Fruit fly (Drosophila melanogaster) whole organism, prepupa: Measurements from ENCODE around the gene kis.

Experiments
- CG11902 ChIP-seq: fragments of 200-800 bp; sonication (Bioruptor generic); optimal IDR thresholded peaks from 3 replicates; lab custom pipeline; 2016; ENCODE audit warnings: missing biosample characterization, missing genetic modification characterization
- CG15336 ChIP-seq: fragments of 200-800 bp; sonication (Bioruptor generic); IDR thresholded peaks from 2 replicates; pipeline ENCODE4 v1.3.6; 2022; ENCODE audit warnings: missing biosample characterization, missing genetic modification characterization
- CG1621 ChIP-seq: fragments of 200-800 bp; sonication (Bioruptor generic); optimal IDR thresholded peaks from 3 replicates; lab custom pipeline; 2018; ENCODE audit warnings: missing biosample characterization, mild to moderate bottlenecking, missing genetic modification characterization
- CG16779 ChIP-seq: fragments of 200-800 bp; sonication (Bioruptor generic); optimal IDR thresholded peaks from 3 replicates; lab custom pipeline; 2017; ENCODE audit warnings: missing biosample characterization, mild to moderate bottlenecking, missing genetic modification characterization
- CG3032 ChIP-seq: fragments of 200-800 bp; optimal IDR thresholded peaks from 2 replicates; lab custom pipeline; 2019; ENCODE audit warnings: missing biosample characterization, mild to moderate bottlenecking, missing genetic modification characterization, moderate library complexity
- CG31627 ChIP-seq: fragments of 200-800 bp; sonication (Bioruptor generic); optimal IDR thresholded peaks from 3 replicates; lab custom pipeline; 2016; ENCODE audit warnings: missing biosample characterization, missing genetic modification characterization
- CG34406 ChIP-seq: fragments of 200-800 bp; sonication (Bioruptor generic); optimal IDR thresholded peaks from 3 replicates; lab custom pipeline; 2016; ENCODE audit warnings: missing biosample characterization, missing genetic modification characterization
- CG3919 ChIP-seq: fragments of 200-800 bp; sonication (Bioruptor generic); optimal IDR thresholded peaks from 3 replicates; lab custom pipeline; 2016; ENCODE audit warnings: missing biosample characterization, missing genetic modification characterization
- CG4318 ChIP-seq: fragments of 200-800 bp; sonication (Bioruptor generic); optimal IDR thresholded peaks from 3 replicates; lab custom pipeline; 2017; ENCODE audit warnings: missing biosample characterization, mild to moderate bottlenecking, missing genetic modification characterization
- CG6163 ChIP-seq: fragments of 200-800 bp; sonication (Bioruptor generic); IDR thresholded peaks from 3 replicates; pipeline ENCODE4 v1.3.6; 2022; ENCODE audit warnings: missing biosample characterization, missing genetic modification characterization
- CG6276 ChIP-seq: fragments of 200-800 bp; sonication (Bioruptor generic); optimal IDR thresholded peaks from 2 replicates; lab custom pipeline; 2017; ENCODE audit warnings: missing biosample characterization, mild to moderate bottlenecking, missing genetic modification characterization
- CG6792 ChIP-seq: fragments of 200-800 bp; sonication (Bioruptor generic); optimal IDR thresholded peaks from 3 replicates; lab custom pipeline; 2016; ENCODE audit warnings: missing biosample characterization, missing genetic modification characterization
- CG6808 ChIP-seq: fragments of 200-800 bp; sonication (Bioruptor generic); optimal IDR thresholded peaks from 3 replicates; lab custom pipeline; 2017; ENCODE audit warnings: missing biosample characterization, missing genetic modification characterization, mild to moderate bottlenecking, moderate library complexity, missing genetic modification reagents
- CG7368 ChIP-seq: fragments of 200-800 bp; sonication (Bioruptor generic); optimal IDR thresholded peaks from 3 replicates; lab custom pipeline; 2016; ENCODE audit warnings: missing biosample characterization, missing genetic modification characterization
- CG8632 ChIP-seq: fragments of 200-800 bp; sonication (Bioruptor generic); optimal IDR thresholded peaks from 3 replicates; lab custom pipeline; 2016; ENCODE audit warnings: missing biosample characterization, missing genetic modification characterization
- Eip75B ChIP-seq: fragments of 200-800 bp; sonication (Bioruptor generic); optimal IDR thresholded peaks from 3 replicates; lab custom pipeline; 2016; ENCODE audit warnings: missing biosample characterization, missing genetic modification characterization
- Eip78C ChIP-seq: fragments of 200-800 bp; sonication (Bioruptor generic); peaks from one replicate; lab custom pipeline; 2016; ENCODE audit warnings: missing biosample characterization, missing genetic modification characterization
- Ets21C ChIP-seq: fragments of 200-800 bp; sonication (Bioruptor generic); optimal IDR thresholded peaks from 3 replicates; lab custom pipeline; 2016; ENCODE audit warnings: missing biosample characterization, missing genetic modification characterization
- Hr38 ChIP-seq: sonication (Bioruptor generic); optimal IDR thresholded peaks from 2 replicates; lab custom pipeline; 2016; ENCODE audit warnings: missing biosample characterization, missing genetic modification characterization
- Hr39 ChIP-seq: fragments of 200-800 bp; sonication (Bioruptor generic); optimal IDR thresholded peaks from 2 replicates; lab custom pipeline; 2016; ENCODE audit warnings: missing biosample characterization, missing genetic modification characterization
- Lpt ChIP-seq: fragments of 200-800 bp; sonication (Bioruptor generic); optimal IDR thresholded peaks from 3 replicates; lab custom pipeline; 2016; ENCODE audit warnings: missing biosample characterization, missing genetic modification characterization
- Met ChIP-seq: fragments of 200-800 bp; sonication (Bioruptor generic); optimal IDR thresholded peaks from 3 replicates; lab custom pipeline; 2016; ENCODE audit warnings: missing biosample characterization, missing genetic modification characterization
- OdsH ChIP-seq: fragments of 200-800 bp; sonication (Bioruptor generic); optimal IDR thresholded peaks from 3 replicates; lab custom pipeline; 2016; ENCODE audit warnings: missing biosample characterization, missing genetic modification characterization
- Smox ChIP-seq: fragments of 200-800 bp; sonication (Bioruptor generic); optimal IDR thresholded peaks from 3 replicates; lab custom pipeline; 2016; ENCODE audit warnings: missing biosample characterization, missing genetic modification characterization
- Sox102F ChIP-seq: fragments of 200-800 bp; sonication (Bioruptor generic); optimal IDR thresholded peaks from 2 replicates; lab custom pipeline; 2016; ENCODE audit warnings: missing biosample characterization, mild to moderate bottlenecking, missing genetic modification characterization
- Sox14 ChIP-seq: fragments of 200-800 bp; sonication (Bioruptor generic); optimal IDR thresholded peaks from 3 replicates; lab custom pipeline; 2016; ENCODE audit warnings: missing biosample characterization, missing genetic modification characterization
- Sox15 ChIP-seq: fragments of 200-800 bp; sonication (Bioruptor generic); optimal IDR thresholded peaks from 3 replicates; lab custom pipeline; 2016; ENCODE audit warnings: missing biosample characterization, missing genetic modification characterization
- acj6 ChIP-seq: fragments of 200-800 bp; sonication (Bioruptor generic); optimal IDR thresholded peaks from 3 replicates; lab custom pipeline; 2016; ENCODE audit warnings: missing biosample characterization, missing genetic modification characterization
- cyc ChIP-seq: fragments of 200-800 bp; sonication (Bioruptor generic); optimal IDR thresholded peaks from 3 replicates; lab custom pipeline; 2016; ENCODE audit warnings: missing biosample characterization, missing genetic modification characterization
- dsx ChIP-seq: fragments of 200-800 bp; optimal IDR thresholded peaks from 3 replicates; lab custom pipeline; 2019; ENCODE audit warnings: missing biosample characterization, mild to moderate bottlenecking, missing genetic modification characterization, moderate library complexity; ENCODE audit not compliant: poor library complexity, severe bottlenecking
- eg ChIP-seq: fragments of 200-800 bp; sonication (Bioruptor generic); IDR thresholded peaks from 3 replicates; pipeline ENCODE4 v1.3.6; 2022; ENCODE audit warnings: missing biosample characterization, missing genetic modification characterization
- esn ChIP-seq: fragments of 200-800 bp; sonication (Bioruptor generic); optimal IDR thresholded peaks from 2 replicates; lab custom pipeline; 2016; ENCODE audit warnings: missing biosample characterization, mild to moderate bottlenecking, missing genetic modification characterization, moderate library complexity
- fd59A ChIP-seq: fragments of 200-800 bp; sonication (Bioruptor generic); optimal IDR thresholded peaks from 2 replicates; lab custom pipeline; 2017; ENCODE audit warnings: missing biosample characterization, mild to moderate bottlenecking, missing genetic modification characterization, missing genetic modification reagents
- lz ChIP-seq: fragments of 200-800 bp; sonication (Bioruptor generic); optimal IDR thresholded peaks from 3 replicates; lab custom pipeline; 2016; ENCODE audit warnings: missing biosample characterization, missing genetic modification characterization
- net ChIP-seq: fragments of 200-800 bp; sonication (Bioruptor generic); optimal IDR thresholded peaks from 3 replicates; lab custom pipeline; 2016; ENCODE audit warnings: missing biosample characterization, missing genetic modification characterization
- pdm3 ChIP-seq: fragments of 200-800 bp; sonication (Bioruptor generic); optimal IDR thresholded peaks from 3 replicates; lab custom pipeline; 2016; ENCODE audit warnings: missing biosample characterization, missing genetic modification characterization
- salr ChIP-seq, 2 experiments: fragments of 200-800 bp; sonication (Bioruptor generic); optimal IDR thresholded peaks; 3 replicates each; lab custom pipeline; 2016 to 2018; ENCODE audit warnings: missing biosample characterization in 2 of 2, missing genetic modification characterization in 2 of 2, mild to moderate bottlenecking in 1 of 2
- spab ChIP-seq: fragments of 200-800 bp; sonication (Bioruptor generic); optimal IDR thresholded peaks from 2 replicates; lab custom pipeline; 2017; ENCODE audit warnings: missing biosample characterization, mild to moderate bottlenecking, missing genetic modification characterization, missing genetic modification reagents
- ss ChIP-seq, 2 experiments: fragments of 200-800 bp; sonication (Bioruptor generic); optimal IDR thresholded peaks; 2 replicates in 1 of 2; 3 replicates in 1 of 2; lab custom pipeline; 2017 to 2018; ENCODE audit warnings: mild to moderate bottlenecking in 2 of 2, missing biosample characterization in 2 of 2, missing genetic modification characterization in 2 of 2, moderate library complexity in 1 of 2
- svp ChIP-seq: fragments of 200-800 bp; sonication (Bioruptor generic); peaks from one replicate; lab custom pipeline; 2016; ENCODE audit warnings: missing biosample characterization, missing genetic modification characterization
- vri ChIP-seq: fragments of 200-800 bp; sonication (Bioruptor generic); optimal IDR thresholded peaks from 3 replicates; lab custom pipeline; 2016; ENCODE audit warnings: missing biosample characterization, mild to moderate bottlenecking, missing genetic modification characterization

The kis gene

dm6 chr2L:292301-292700 is 41.7 kb upstream of the kis start, which contains the start of gene CG11562:
Gene CG11562 (plus strand): TSS chr2L:292419.
- TF ChIP-seq Eip78C (GFP tag; lab: Kevin White, UChicago) (peak; percentile 18), cyc (GFP tag; lab: Kevin White, UChicago) (no peak)

- TF ChIP-seq net (GFP tag; lab: Kevin White, UChicago): no peak
- TF ChIP-seq salr (GFP tag; optimal IDR thresholded peaks at IDR 0.05; lab: Kevin White, UChicago): no peak
- no peak for TF ChIP-seq lz (GFP tag; lab: Kevin White, UChicago)
- no peak for TF ChIP-seq svp (GFP tag; lab: Kevin White, UChicago)
- TF ChIP-seq CG11902 (GFP tag; lab: Kevin White, UChicago): no peak
- TF ChIP-seq Hr39 (GFP tag; lab: Kevin White, UChicago): no peak
- TF ChIP-seq Hr38 (GFP tag; lab: Kevin White, UChicago): no peak
- TF ChIP-seq CG6792 (GFP tag; lab: Kevin White, UChicago): no peak
- no peak for TF ChIP-seq spab (GFP tag; lab: Kevin White, UChicago)
Observed at dm6 chr2L:291657-292056, 41.0 kb upstream of the kis start, which contains the start of gene CG3625. Gene CG3625 (minus strand): TSS chr2L:291795.

dm6 chr2L:290949-291348 is 40.3 kb upstream of the kis start:
- TF ChIP-seq Eip78C (GFP tag; lab: Kevin White, UChicago) (peak; percentile 54), Lpt (GFP tag; lab: Kevin White, UChicago) (no peak)

dm6 chr2L:290373-290772 is 39.8 kb upstream of the kis start:
- TF ChIP-seq fd59A: no peak
- peak; percentile 7 for TF ChIP-seq CG1621
- TF ChIP-seq CG3032 (tag; lab: Kevin White, UChicago): no peak
- TF ChIP-seq, all 60 proteins: peak for 1

dm6 chr2L:289044-289443 is 38.4 kb upstream of the kis start, which contains the start of gene Amnionless:
Gene Amnionless (minus strand): TSS chr2L:289144.
- TF ChIP-seq Sox102F (GFP tag; lab: Kevin White, UChicago): no peak
- TF ChIP-seq CG3919 (GFP tag; lab: Kevin White, UChicago): no peak
- no peak for TF ChIP-seq spab (GFP tag; lab: Kevin White, UChicago)
- no peak for TF ChIP-seq fd59A
- no peak for TF ChIP-seq Eip75B (GFP tag; lab: Kevin White, UChicago)
- no peak for TF ChIP-seq vri (GFP tag; lab: Kevin White, UChicago)

- TF ChIP-seq esn (GFP tag; lab: Kevin White, UChicago): peak; percentile 88
- TF ChIP-seq Hr39 (GFP tag; lab: Kevin White, UChicago): peak; percentile 84
- TF ChIP-seq dsx (GFP tag; lab: Kevin White, UChicago): peak; percentile 88
- no peak for TF ChIP-seq CG6276
- peak; percentile 82 for TF ChIP-seq CG31627 (GFP tag; lab: Kevin White, UChicago)
- TF ChIP-seq fd59A: no peak
- peak; percentile 80 for TF ChIP-seq pdm3 (GFP tag; lab: Kevin White, UChicago)
- peak; percentile 73 for TF ChIP-seq CG6163 (GFP tag; lab: Robert Waterston, UW)
- peak; percentile 49 for TF ChIP-seq Sox15 (GFP tag; lab: Kevin White, UChicago)
- TF ChIP-seq acj6 (GFP tag; lab: Kevin White, UChicago): peak; percentile 69
- TF ChIP-seq CG7368 (GFP tag; lab: Kevin White, UChicago): peak; percentile 78
- TF ChIP-seq net (GFP tag; lab: Kevin White, UChicago): peak; percentile 80
- TF ChIP-seq Met: peak; percentile 84
- peak; percentile 87 for TF ChIP-seq Sox14
- TF ChIP-seq CG6808 (GFP tag; lab: Kevin White, UChicago): peak; percentile 71
- TF ChIP-seq CG15336: peak; percentile 70
- TF ChIP-seq ss (GFP tag; optimal IDR thresholded peaks at IDR 0.05; lab: Kevin White, UChicago): peak; percentile 64 to 82
- peak; percentile 46 for TF ChIP-seq spab (GFP tag; lab: Kevin White, UChicago)
- peak; percentile 62 for TF ChIP-seq CG34406 (GFP tag; lab: Kevin White, UChicago)
- peak; percentile 67 for TF ChIP-seq CG8632 (GFP tag; lab: Kevin White, UChicago)
- TF ChIP-seq OdsH (GFP tag; lab: Kevin White, UChicago): peak; percentile 70
- no peak for TF ChIP-seq CG4318 (GFP tag; lab: Kevin White, UChicago)
- peak; percentile 86 for TF ChIP-seq CG16779
- TF ChIP-seq Smox (GFP tag; lab: Kevin White, UChicago): no peak
- TF ChIP-seq CG1621: peak; percentile 74
- peak; percentile 73; the same call in 2 of the 3 replicates for TF ChIP-seq eg
- peak; percentile 66 for TF ChIP-seq Ets21C (GFP tag; lab: Kevin White, UChicago)
Observed at dm6 chr2L:286421-286820, 35.8 kb upstream of the kis start.
